Worm (Caenorhabditis elegans): ENCODE results near the gene C27D9.2.

DNA sequence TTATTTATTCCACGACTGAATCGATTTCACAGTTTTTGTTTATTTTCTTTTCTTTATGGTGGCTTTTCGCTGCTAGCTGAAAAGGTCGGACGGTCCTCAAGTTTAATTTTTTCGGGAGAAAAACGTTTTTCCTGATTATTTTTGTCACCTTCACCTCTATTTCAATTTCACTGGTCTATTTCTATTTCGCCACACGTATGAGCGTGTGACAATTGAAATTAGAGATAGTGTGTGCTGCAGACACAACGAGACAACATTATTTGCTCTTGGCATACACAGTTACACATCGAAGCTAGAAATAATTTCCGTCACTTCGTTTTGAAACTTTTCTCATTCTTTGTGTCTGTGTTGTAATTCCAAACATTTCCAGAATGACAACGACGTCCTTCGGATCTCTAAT, 41.0 kb downstream of the C27D9.2 start, which contains the start of gene F41C3.8:
- TF ChIP-seq skn-1 (tag; optimal IDR thresholded peaks at IDR 0.05) (no peak), unc-62 (GFP tag; optimal IDR thresholded peaks at IDR 0.05) (no peak), ama-1 (optimal IDR thresholded peaks at IDR 0.05) (no peak), ztf-4 (tag; optimal IDR thresholded peaks at IDR 0.05) (no peak), elt-1 (tag; optimal IDR thresholded peaks at IDR 0.05) (no peak), R02D3.7 (tag; optimal IDR thresholded peaks at IDR 0.05) (no peak), eor-1 (tag; optimal IDR thresholded peaks at IDR 0.05) (no peak), nhr-237 (tag; optimal IDR thresholded peaks at IDR 0.05) (no peak), mml-1 (tag; optimal IDR thresholded peaks at IDR 0.05) (no peak), nhr-77 (tag; optimal IDR thresholded peaks at IDR 0.05) (no peak)
